Fruit fly (Drosophila melanogaster) whole organism, prepupa: ENCODE measurements around the gene Mtpalpha.

Experiments
- CG10631 ChIP-seq: fragments of 200-800 bp; sonication (Bioruptor generic); optimal IDR thresholded peaks from 2 replicates; lab custom pipeline; 2016; ENCODE audit warnings: missing biosample characterization, missing genetic modification characterization
- CG11294 ChIP-seq: fragments of 200-800 bp; sonication (Bioruptor generic); IDR thresholded peaks from 2 replicates; pipeline ENCODE4 v1.3.6; 2022; ENCODE audit warnings: missing biosample characterization, missing genetic modification characterization
- CG11762 ChIP-seq: fragments of 200-800 bp; sonication (Bioruptor generic); optimal IDR thresholded peaks from 3 replicates; lab custom pipeline; 2016; ENCODE audit warnings: missing biosample characterization, missing genetic modification characterization; ENCODE audit not compliant: insufficient read depth
- CG11902 ChIP-seq: fragments of 200-800 bp; sonication (Bioruptor generic); optimal IDR thresholded peaks from 3 replicates; lab custom pipeline; 2016; ENCODE audit warnings: missing biosample characterization, missing genetic modification characterization
- CG1621 ChIP-seq: fragments of 200-800 bp; sonication (Bioruptor generic); optimal IDR thresholded peaks from 3 replicates; lab custom pipeline; 2018; ENCODE audit warnings: missing biosample characterization, mild to moderate bottlenecking, missing genetic modification characterization
- CG16779 ChIP-seq: fragments of 200-800 bp; sonication (Bioruptor generic); optimal IDR thresholded peaks from 3 replicates; lab custom pipeline; 2017; ENCODE audit warnings: missing biosample characterization, mild to moderate bottlenecking, missing genetic modification characterization
- CG3032 ChIP-seq: fragments of 200-800 bp; optimal IDR thresholded peaks from 2 replicates; lab custom pipeline; 2019; ENCODE audit warnings: missing biosample characterization, mild to moderate bottlenecking, missing genetic modification characterization, moderate library complexity
- CG31627 ChIP-seq: fragments of 200-800 bp; sonication (Bioruptor generic); optimal IDR thresholded peaks from 3 replicates; lab custom pipeline; 2016; ENCODE audit warnings: missing biosample characterization, missing genetic modification characterization
- CG32006 ChIP-seq: fragments of 200-800 bp; sonication (Bioruptor generic); optimal IDR thresholded peaks from 3 replicates; lab custom pipeline; 2017; ENCODE audit warnings: missing biosample characterization, mild to moderate bottlenecking, missing genetic modification characterization
- CG34406 ChIP-seq: fragments of 200-800 bp; sonication (Bioruptor generic); optimal IDR thresholded peaks from 3 replicates; lab custom pipeline; 2016; ENCODE audit warnings: missing biosample characterization, missing genetic modification characterization
- CG6163 ChIP-seq: fragments of 200-800 bp; sonication (Bioruptor generic); IDR thresholded peaks from 3 replicates; pipeline ENCODE4 v1.3.6; 2022; ENCODE audit warnings: missing biosample characterization, missing genetic modification characterization
- CG6276 ChIP-seq: fragments of 200-800 bp; sonication (Bioruptor generic); optimal IDR thresholded peaks from 2 replicates; lab custom pipeline; 2017; ENCODE audit warnings: missing biosample characterization, mild to moderate bottlenecking, missing genetic modification characterization
- CG6792 ChIP-seq: fragments of 200-800 bp; sonication (Bioruptor generic); optimal IDR thresholded peaks from 3 replicates; lab custom pipeline; 2016; ENCODE audit warnings: missing biosample characterization, missing genetic modification characterization
- CG6854 ChIP-seq: fragments of 200-800 bp; sonication (Bioruptor generic); optimal IDR thresholded peaks from 2 replicates; lab custom pipeline; 2017; ENCODE audit warnings: missing biosample characterization, mild to moderate bottlenecking, missing genetic modification characterization
- CG8119 ChIP-seq: fragments of 200-800 bp; sonication (Bioruptor generic); IDR thresholded peaks from 3 replicates; pipeline ENCODE4 v1.3.6; 2022; ENCODE audit warnings: missing biosample characterization, missing genetic modification characterization
- CG9139 ChIP-seq: fragments of 200-800 bp; sonication (Bioruptor generic); optimal IDR thresholded peaks from 3 replicates; lab custom pipeline; 2017; ENCODE audit warnings: missing biosample characterization, mild to moderate bottlenecking, missing genetic modification characterization
- Eip75B ChIP-seq: fragments of 200-800 bp; sonication (Bioruptor generic); optimal IDR thresholded peaks from 3 replicates; lab custom pipeline; 2016; ENCODE audit warnings: missing biosample characterization, missing genetic modification characterization
- Eip93F ChIP-seq: fragments of 200-800 bp; sonication (Bioruptor generic); optimal IDR thresholded peaks from 2 replicates; lab custom pipeline; 2016; ENCODE audit warnings: missing biosample characterization, mild to moderate bottlenecking, missing genetic modification characterization
- Ets96B ChIP-seq: fragments of 200-800 bp; optimal IDR thresholded peaks from 2 replicates; lab custom pipeline; 2019; ENCODE audit warnings: missing biosample characterization, mild to moderate bottlenecking, missing genetic modification characterization, moderate library complexity
- Gug ChIP-seq: fragments of 200-800 bp; sonication (Bioruptor generic); IDR thresholded peaks from 2 replicates; pipeline ENCODE4 v1.3.6; 2022; ENCODE audit warnings: missing biosample characterization, missing genetic modification characterization
- Hr38 ChIP-seq: sonication (Bioruptor generic); optimal IDR thresholded peaks from 2 replicates; lab custom pipeline; 2016; ENCODE audit warnings: missing biosample characterization, missing genetic modification characterization
- Met ChIP-seq: fragments of 200-800 bp; sonication (Bioruptor generic); optimal IDR thresholded peaks from 3 replicates; lab custom pipeline; 2016; ENCODE audit warnings: missing biosample characterization, missing genetic modification characterization
- Smox ChIP-seq: fragments of 200-800 bp; sonication (Bioruptor generic); optimal IDR thresholded peaks from 3 replicates; lab custom pipeline; 2016; ENCODE audit warnings: missing biosample characterization, missing genetic modification characterization
- Sox102F ChIP-seq: fragments of 200-800 bp; sonication (Bioruptor generic); optimal IDR thresholded peaks from 2 replicates; lab custom pipeline; 2016; ENCODE audit warnings: missing biosample characterization, mild to moderate bottlenecking, missing genetic modification characterization
- cyc ChIP-seq: fragments of 200-800 bp; sonication (Bioruptor generic); optimal IDR thresholded peaks from 3 replicates; lab custom pipeline; 2016; ENCODE audit warnings: missing biosample characterization, missing genetic modification characterization
- dac ChIP-seq: fragments of 200-800 bp; sonication (Bioruptor generic); optimal IDR thresholded peaks from 2 replicates; lab custom pipeline; 2017; ENCODE audit warnings: missing biosample characterization, mild to moderate bottlenecking, missing genetic modification characterization
- dsx ChIP-seq: fragments of 200-800 bp; optimal IDR thresholded peaks from 3 replicates; lab custom pipeline; 2019; ENCODE audit warnings: missing biosample characterization, mild to moderate bottlenecking, missing genetic modification characterization, moderate library complexity; ENCODE audit not compliant: poor library complexity, severe bottlenecking
- eg ChIP-seq: fragments of 200-800 bp; sonication (Bioruptor generic); IDR thresholded peaks from 3 replicates; pipeline ENCODE4 v1.3.6; 2022; ENCODE audit warnings: missing biosample characterization, missing genetic modification characterization
- esn ChIP-seq: fragments of 200-800 bp; sonication (Bioruptor generic); optimal IDR thresholded peaks from 2 replicates; lab custom pipeline; 2016; ENCODE audit warnings: missing biosample characterization, mild to moderate bottlenecking, missing genetic modification characterization, moderate library complexity
- fd85E ChIP-seq: fragments of 200-800 bp; sonication (Bioruptor generic); optimal IDR thresholded peaks from 3 replicates; lab custom pipeline; 2016; ENCODE audit warnings: missing biosample characterization, missing genetic modification characterization
- fkh ChIP-seq: fragments of 200-800 bp; sonication (Bioruptor generic); optimal IDR thresholded peaks from 3 replicates; lab custom pipeline; 2017; ENCODE audit warnings: missing biosample characterization, mild to moderate bottlenecking, missing genetic modification characterization, moderate library complexity
- lz ChIP-seq: fragments of 200-800 bp; sonication (Bioruptor generic); optimal IDR thresholded peaks from 3 replicates; lab custom pipeline; 2016; ENCODE audit warnings: missing biosample characterization, missing genetic modification characterization
- net ChIP-seq: fragments of 200-800 bp; sonication (Bioruptor generic); optimal IDR thresholded peaks from 3 replicates; lab custom pipeline; 2016; ENCODE audit warnings: missing biosample characterization, missing genetic modification characterization
- spab ChIP-seq: fragments of 200-800 bp; sonication (Bioruptor generic); optimal IDR thresholded peaks from 2 replicates; lab custom pipeline; 2017; ENCODE audit warnings: missing biosample characterization, mild to moderate bottlenecking, missing genetic modification characterization, missing genetic modification reagents
- ss ChIP-seq, 2 experiments: fragments of 200-800 bp; sonication (Bioruptor generic); optimal IDR thresholded peaks; 2 replicates in 1 of 2; 3 replicates in 1 of 2; lab custom pipeline; 2017 to 2018; ENCODE audit warnings: mild to moderate bottlenecking in 2 of 2, missing biosample characterization in 2 of 2, missing genetic modification characterization in 2 of 2, moderate library complexity in 1 of 2
- svp ChIP-seq: fragments of 200-800 bp; sonication (Bioruptor generic); peaks from one replicate; lab custom pipeline; 2016; ENCODE audit warnings: missing biosample characterization, missing genetic modification characterization
- topi ChIP-seq: fragments of 200-800 bp; sonication (Bioruptor generic); optimal IDR thresholded peaks from 3 replicates; lab custom pipeline; 2016; ENCODE audit warnings: missing biosample characterization, missing genetic modification characterization
- vri ChIP-seq: fragments of 200-800 bp; sonication (Bioruptor generic); optimal IDR thresholded peaks from 3 replicates; lab custom pipeline; 2016; ENCODE audit warnings: missing biosample characterization, mild to moderate bottlenecking, missing genetic modification characterization

Mtpalpha gene

dm6 chr2L:9616654-9617053 lies 40.1 kb upstream of the Mtpalpha start (continued):
- TF ChIP-seq esn (GFP tag; lab: Kevin White, UChicago) (peak; percentile 54), lz (GFP tag; lab: Kevin White, UChicago) (peak; percentile 29), CG6854 (no peak), Hr38 (GFP tag; lab: Kevin White, UChicago) (no peak), CG3032 (tag; lab: Kevin White, UChicago) (no peak), CG34406 (peak; percentile 11), CG31627 (GFP tag; lab: Kevin White, UChicago) (peak; percentile 32), CG10631 (GFP tag; lab: Kevin White, UChicago) (no peak), CG6276 (GFP tag; lab: Kevin White, UChicago) (peak; percentile 31), CG8119 (GFP tag; lab: Robert Waterston, UW) (peak; percentile 35; the same call in 1 of the 3 replicates), cyc (GFP tag; lab: Kevin White, UChicago) (no peak), Sox102F (peak; percentile 38), vri (GFP tag; lab: Kevin White, UChicago) (peak; percentile 73), spab (GFP tag; lab: Kevin White, UChicago) (no peak), ss (GFP tag; optimal IDR thresholded peaks at IDR 0.05; lab: Kevin White, UChicago) (no peak), Smox (GFP tag; lab: Kevin White, UChicago) (peak; percentile 21), CG6163 (GFP tag; lab: Robert Waterston, UW) (peak; percentile 72; the same call in 2 of the 3 replicates), dac (no peak), CG9139 (GFP tag; lab: Kevin White, UChicago) (no peak), CG11762 (GFP tag; lab: Kevin White, UChicago) (no peak), CG32006 (GFP tag; lab: Kevin White, UChicago) (no peak), CG11902 (GFP tag; lab: Kevin White, UChicago) (no peak), CG11294 (GFP tag; lab: Robert Waterston, UW) (peak; percentile 13; the same call in 1 of the 2 replicates), CG6792 (GFP tag; lab: Kevin White, UChicago) (peak; percentile 4), CG1621 (peak; percentile 45), net (GFP tag; lab: Kevin White, UChicago) (no peak), Ets96B (no peak), fkh (no peak), svp (GFP tag; lab: Kevin White, UChicago) (peak; percentile 67), topi (GFP tag; lab: Kevin White, UChicago) (no peak)

- TF ChIP-seq Eip75B = no peak
- no peak for TF ChIP-seq eg (GFP tag; lab: Robert Waterston, UW)
- TF ChIP-seq Gug (GFP tag; lab: Robert Waterston, UW) = no peak
- TF ChIP-seq CG3032 (tag; lab: Kevin White, UChicago) = no peak
- TF ChIP-seq dsx (GFP tag; lab: Kevin White, UChicago) = no peak
- TF ChIP-seq Sox102F = no peak
- no peak for TF ChIP-seq CG16779 (tag; lab: Kevin White, UChicago)
- peak; percentile 90 for TF ChIP-seq vri (GFP tag; lab: Kevin White, UChicago)
- no peak for TF ChIP-seq svp (GFP tag; lab: Kevin White, UChicago)
- peak; percentile 15 for TF ChIP-seq Eip93F (GFP tag; lab: Kevin White, UChicago)
- TF ChIP-seq CG6163 (GFP tag; lab: Robert Waterston, UW) = no peak
- TF ChIP-seq topi (GFP tag; lab: Kevin White, UChicago) = no peak
- TF ChIP-seq fd85E (GFP tag; lab: Kevin White, UChicago) = no peak
- TF ChIP-seq CG6276 (GFP tag; lab: Kevin White, UChicago) = no peak
- TF ChIP-seq, all 60 proteins: peak for 2
Measured at dm6 chr2L:9615983-9616519, 39.5 kb upstream of the Mtpalpha start, which contains the start of gene GlcAT-S. TSS of gene GlcAT-S (plus strand) at chr2L:9616469.

dm6 chr2L:9615561-9615960 lies 39.0 kb upstream of the Mtpalpha start:
- TF ChIP-seq Met (GFP tag; lab: Kevin White, UChicago) (no peak), svp (GFP tag; lab: Kevin White, UChicago) (peak; percentile 72)
